Worm (Caenorhabditis elegans) whole organism, young adult: ENCODE measurements around the gene str-199.

Source experiments
- B0019.2 ChIP-seq: fragments of 200-800 bp; sonication (Bioruptor generic); conservative IDR thresholded peaks from 2 replicates; pipeline ENCODE4 v1.3.6; 2022; ENCODE audit warnings: missing genetic modification reagents, missing genetic modification characterization, missing compliant biosample characterization
- B0336.3 ChIP-seq: fragments of 200-800 bp; sonication (Bioruptor generic); IDR thresholded peaks from 2 replicates; pipeline ENCODE4 v1.3.6; 2022; ENCODE audit warnings: missing genetic modification characterization, missing compliant biosample characterization
- D2030.7 ChIP-seq: fragments of 200-800 bp; sonication (Bioruptor generic); IDR thresholded peaks from 2 replicates; pipeline ENCODE4 v1.3.6; 2022; ENCODE audit warnings: missing genetic modification reagents, missing genetic modification characterization, missing compliant biosample characterization
- F22D6.2 ChIP-seq: sonication (generic microtip); optimal IDR thresholded peaks from 2 replicates; lab custom pipeline; 2016; ENCODE audit warnings: mild to moderate bottlenecking, missing genetic modification characterization, missing compliant biosample characterization
- F39B2.1 ChIP-seq: fragments of 200-800 bp; sonication (Bioruptor generic); IDR thresholded peaks from 2 replicates; pipeline ENCODE4 v1.3.6; 2022; ENCODE audit warnings: missing genetic modification reagents, missing genetic modification characterization, missing compliant biosample characterization
- F49E8.2 ChIP-seq: sonication (generic microtip); optimal IDR thresholded peaks from 3 replicates; lab custom pipeline; 2017; ENCODE audit warnings: missing genetic modification characterization, mild to moderate bottlenecking, missing compliant biosample characterization, antibody characterized with exemption, moderate library complexity; ENCODE audit not compliant: insufficient read depth
- F52B5.7 ChIP-seq: sonication (generic microtip); optimal IDR thresholded peaks from 2 replicates; lab custom pipeline; 2016; ENCODE audit warnings: mild to moderate bottlenecking, missing genetic modification characterization, missing compliant biosample characterization
- F55B11.4 ChIP-seq: sonication (generic microtip); optimal IDR thresholded peaks from 2 replicates; lab custom pipeline; 2016; ENCODE audit warnings: missing compliant biosample characterization, missing genetic modification characterization, borderline replicate concordance; ENCODE audit not compliant: insufficient read depth
- K11D2.4 ChIP-seq: fragments of 200-800 bp; sonication (Bioruptor generic); IDR thresholded peaks from 2 replicates; pipeline ENCODE4 v1.3.6; 2022; ENCODE audit warnings: missing genetic modification reagents, missing genetic modification characterization, missing compliant biosample characterization
- K12H6.12 ChIP-seq: fragments of 200-800 bp; sonication (Bioruptor generic); optimal IDR thresholded peaks from 2 replicates; lab custom pipeline; 2018; ENCODE audit warnings: mild to moderate bottlenecking, missing genetic modification characterization, missing compliant biosample characterization
- T26A5.8 ChIP-seq: sonication (generic microtip); optimal IDR thresholded peaks from 2 replicates; lab custom pipeline; 2016; ENCODE audit warnings: missing genetic modification characterization, missing compliant biosample characterization
- Y79H2A.3 ChIP-seq: fragments of 200-800 bp; sonication (Bioruptor generic); conservative IDR thresholded peaks from 2 replicates; pipeline ENCODE4 v1.3.6; 2022; ENCODE audit warnings: missing genetic modification reagents, missing genetic modification characterization, missing compliant biosample characterization
- ZK185.1 ChIP-seq: sonication (generic microtip); optimal IDR thresholded peaks from 2 replicates; lab custom pipeline; 2016; ENCODE audit warnings: mild to moderate bottlenecking, missing genetic modification characterization, missing compliant biosample characterization; ENCODE audit not compliant: poor library complexity, severe bottlenecking
- attf-3 ChIP-seq: fragments of 200-800 bp; sonication (Bioruptor generic); conservative IDR thresholded peaks from 2 replicates; pipeline ENCODE4 v1.3.6; 2022; ENCODE audit warnings: missing genetic modification reagents, missing genetic modification characterization, missing compliant biosample characterization
- bed-1 ChIP-seq: fragments of 200-800 bp; sonication (Bioruptor generic); IDR thresholded peaks from 2 replicates; pipeline ENCODE4 v1.3.6; 2022; ENCODE audit warnings: missing genetic modification reagents, missing genetic modification characterization, missing compliant biosample characterization
- bed-2 ChIP-seq: fragments of 200-800 bp; sonication (Bioruptor generic); IDR thresholded peaks from 2 replicates; pipeline ENCODE4 v1.3.6; 2022; ENCODE audit warnings: missing genetic modification reagents, missing genetic modification characterization, missing compliant biosample characterization
- ceh-27 ChIP-seq: fragments of 200-800 bp; sonication (Bioruptor generic); optimal IDR thresholded peaks from 2 replicates; lab custom pipeline; 2018; ENCODE audit warnings: mild to moderate bottlenecking, missing genetic modification characterization, moderate library complexity, missing compliant biosample characterization
- ceh-40 ChIP-seq: fragments of 200-800 bp; sonication (Bioruptor generic); IDR thresholded peaks from 2 replicates; pipeline ENCODE4 v1.3.6; 2022; ENCODE audit warnings: missing genetic modification characterization, missing compliant biosample characterization
- dox-1 ChIP-seq: fragments of 200-800 bp; sonication (Bioruptor generic); IDR thresholded peaks from 2 replicates; pipeline ENCODE4 v1.3.6; 2022; ENCODE audit warnings: missing genetic modification reagents, missing genetic modification characterization, missing compliant biosample characterization
- dpff-1 ChIP-seq: sonication (generic microtip); optimal IDR thresholded peaks from 2 replicates; lab custom pipeline; 2017; ENCODE audit warnings: mild to moderate bottlenecking, missing genetic modification characterization, missing compliant biosample characterization
- egl-44 ChIP-seq: fragments of 200-800 bp; sonication (Bioruptor generic); IDR thresholded peaks from 2 replicates; pipeline ENCODE4 v1.3.6; 2022; ENCODE audit warnings: missing genetic modification reagents, missing genetic modification characterization, missing compliant biosample characterization
- hlh-12 ChIP-seq: sonication (generic microtip); optimal IDR thresholded peaks from 2 replicates; lab custom pipeline; 2016; ENCODE audit warnings: missing genetic modification characterization, missing compliant biosample characterization
- hlh-26 ChIP-seq: fragments of 200-800 bp; sonication (Bioruptor generic); conservative IDR thresholded peaks from 2 replicates; pipeline ENCODE4 v1.3.6; 2022; ENCODE audit warnings: missing genetic modification reagents, missing genetic modification characterization, missing compliant biosample characterization
- lin-35 ChIP-seq, 3 experiments: fragments of 150-350 bp in 2 of 3; sonication (generic microtip) in 1 of 3; optimal IDR thresholded peaks; 2 replicates each; lab custom pipeline; 2014 to 2018; ENCODE audit warnings: missing biosample characterization in 3 of 3, missing genetic modification characterization in 3 of 3, missing genetic modification reagents in 3 of 3
- lin-54 ChIP-seq: fragments of 200-800 bp; sonication (Bioruptor generic); optimal IDR thresholded peaks from 2 replicates; lab custom pipeline; 2018; ENCODE audit warnings: mild to moderate bottlenecking, missing genetic modification characterization, missing compliant biosample characterization
- lsy-27 ChIP-seq: sonication (generic microtip); optimal IDR thresholded peaks from 2 replicates; lab custom pipeline; 2017; ENCODE audit warnings: missing genetic modification characterization, mild to moderate bottlenecking, missing compliant biosample characterization, antibody characterized with exemption, missing genotype, borderline replicate concordance; ENCODE audit not compliant: insufficient read depth
- madf-10 ChIP-seq: sonication (generic microtip); optimal IDR thresholded peaks from 2 replicates; lab custom pipeline; 2016; ENCODE audit warnings: mild to moderate bottlenecking, missing genetic modification characterization, missing compliant biosample characterization
- madf-3 ChIP-seq: fragments of 200-800 bp; sonication (Bioruptor generic); IDR thresholded peaks from 2 replicates; pipeline ENCODE4 v1.3.6; 2022; ENCODE audit warnings: missing genetic modification reagents, missing genetic modification characterization, missing compliant biosample characterization
- nhr-120 ChIP-seq: fragments of 200-800 bp; sonication (Bioruptor generic); IDR thresholded peaks from 2 replicates; pipeline ENCODE4 v1.3.6; 2022; ENCODE audit warnings: missing genetic modification characterization, missing compliant biosample characterization
- nhr-179 ChIP-seq: sonication (generic microtip); optimal IDR thresholded peaks from 2 replicates; lab custom pipeline; 2016; ENCODE audit warnings: mild to moderate bottlenecking, missing genetic modification characterization, missing compliant biosample characterization
- nhr-80 ChIP-seq: sonication (generic microtip); optimal IDR thresholded peaks from 2 replicates; lab custom pipeline; 2016; ENCODE audit warnings: missing genetic modification characterization, missing compliant biosample characterization
- rec-8 ChIP-seq, 2 experiments: sonication (generic microtip); optimal IDR thresholded peaks; 2 replicates each; lab custom pipeline; 2016; ENCODE audit warnings: mild to moderate bottlenecking in 2 of 2, missing genetic modification characterization in 2 of 2, missing genetic modification reagents in 2 of 2, missing genotype in 2 of 2, missing biosample characterization in 1 of 2, missing compliant biosample characterization in 1 of 2, moderate library complexity in 1 of 2
- rpc-1 ChIP-seq, 2 experiments: fragments of 150-350 bp in 1 of 2; sonication (generic microtip) in 1 of 2; optimal IDR thresholded peaks; 2 replicates each; lab custom pipeline; 2014 to 2018; ENCODE audit warnings: missing biosample characterization in 1 of 2, missing genetic modification characterization in 1 of 2, missing genetic modification reagents in 1 of 2, missing genotype in 1 of 2
- sdz-38 ChIP-seq: sonication (generic microtip); optimal IDR thresholded peaks from 2 replicates; lab custom pipeline; 2016; ENCODE audit warnings: missing genotype, missing genetic modification characterization, missing compliant biosample characterization
- sea-2 ChIP-seq: fragments of 200-800 bp; sonication (Bioruptor generic); IDR thresholded peaks from 2 replicates; pipeline ENCODE4 v1.3.6; 2022; ENCODE audit warnings: missing genetic modification characterization, missing compliant biosample characterization
- sptf-2 ChIP-seq: fragments of 200-800 bp; sonication (Bioruptor generic); optimal IDR thresholded peaks from 2 replicates; lab custom pipeline; 2018; ENCODE audit warnings: mild to moderate bottlenecking, missing genetic modification characterization, missing compliant biosample characterization
- tbx-9 ChIP-seq: sonication (generic microtip); optimal IDR thresholded peaks from 2 replicates; lab custom pipeline; 2016; ENCODE audit warnings: borderline replicate concordance, missing genetic modification characterization, inconsistent platforms, missing compliant biosample characterization
- tlf-1 ChIP-seq: fragments of 200-800 bp; sonication (Bioruptor generic); optimal IDR thresholded peaks from 2 replicates; lab custom pipeline; 2018; ENCODE audit warnings: mild to moderate bottlenecking, missing genetic modification characterization, missing compliant biosample characterization
- unc-62 ChIP-seq: fragments of 150-350 bp; optimal IDR thresholded peaks from 2 replicates; lab custom pipeline; 2014; ENCODE audit warnings: missing biosample characterization, missing genetic modification reagents, missing genetic modification characterization
- xnd-1 ChIP-seq: sonication (generic microtip); optimal IDR thresholded peaks from 2 replicates; lab custom pipeline; 2016; ENCODE audit warnings: missing genotype, missing genetic modification reagents, missing genetic modification characterization, missing compliant biosample characterization
- zfh-2 ChIP-seq: fragments of 200-800 bp; sonication (Bioruptor generic); conservative IDR thresholded peaks from 2 replicates; pipeline ENCODE4 v1.3.6; 2022; ENCODE audit warnings: missing genetic modification reagents, missing genetic modification characterization, missing compliant biosample characterization
- ztf-25 ChIP-seq: fragments of 200-800 bp; sonication (Bioruptor generic); IDR thresholded peaks from 2 replicates; pipeline ENCODE4 v1.3.6; 2022; ENCODE audit warnings: missing genetic modification reagents, missing genetic modification characterization, missing compliant biosample characterization
- ztf-26 ChIP-seq: sonication (generic microtip); optimal IDR thresholded peaks from 2 replicates; lab custom pipeline; 2017; ENCODE audit warnings: missing genetic modification characterization, missing compliant biosample characterization
- ztf-28 ChIP-seq: fragments of 200-800 bp; sonication (Bioruptor generic); IDR thresholded peaks from 2 replicates; pipeline ENCODE4 v1.3.6; 2022; ENCODE audit warnings: missing genetic modification reagents, missing genetic modification characterization, missing compliant biosample characterization
- ztf-3 ChIP-seq: fragments of 200-800 bp; sonication (Bioruptor generic); optimal IDR thresholded peaks from 2 replicates; lab custom pipeline; 2018; ENCODE audit warnings: mild to moderate bottlenecking, missing genetic modification characterization, missing compliant biosample characterization

str-199 gene

DNA sequence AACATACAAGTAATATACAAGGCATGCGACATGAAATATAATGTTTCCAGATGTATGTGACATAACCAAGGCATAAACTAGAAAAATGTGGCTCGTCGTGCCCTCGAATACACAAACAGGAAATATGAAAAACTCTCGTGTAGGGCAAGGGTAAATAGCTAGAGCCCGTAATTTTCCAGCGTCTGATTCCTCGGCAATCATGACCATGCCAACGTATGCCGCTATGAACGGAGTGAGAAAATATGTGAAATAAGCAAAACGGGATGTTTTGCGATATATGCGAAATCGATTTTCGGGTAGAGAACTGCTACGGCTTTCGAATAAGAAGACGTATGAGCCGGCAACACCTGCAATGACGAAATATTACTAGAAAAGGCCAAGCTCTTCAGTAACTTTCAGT, 35.1 kb upstream of the str-199 start, which contains the start of gene scl-25:
scl-25 (plus strand) TSS at position 301 of the 400 bp plus-strand sequence.
- TF ChIP-seq ztf-26 (tag; lab: Kevin White, UChicago): no peak
- no peak for TF ChIP-seq dpff-1
- no peak for TF ChIP-seq nhr-120 (GFP tag; lab: Robert Waterston, UW)
- TF ChIP-seq rec-8 (tag; optimal IDR thresholded peaks at IDR 0.05; lab: Kevin White, UChicago): no peak
- TF ChIP-seq nhr-179 (tag; lab: Kevin White, UChicago): no peak
- TF ChIP-seq lin-35 (GFP tag; optimal IDR thresholded peaks at IDR 0.05; lab: Kevin White, UChicago): no peak
- TF ChIP-seq unc-62 (GFP tag; lab: Kevin White, UChicago): no peak
- TF ChIP-seq F49E8.2 (tag; lab: Kevin White, UChicago): no peak
- TF ChIP-seq xnd-1: no peak
- TF ChIP-seq, all 124 proteins: peak for 0

DNA sequence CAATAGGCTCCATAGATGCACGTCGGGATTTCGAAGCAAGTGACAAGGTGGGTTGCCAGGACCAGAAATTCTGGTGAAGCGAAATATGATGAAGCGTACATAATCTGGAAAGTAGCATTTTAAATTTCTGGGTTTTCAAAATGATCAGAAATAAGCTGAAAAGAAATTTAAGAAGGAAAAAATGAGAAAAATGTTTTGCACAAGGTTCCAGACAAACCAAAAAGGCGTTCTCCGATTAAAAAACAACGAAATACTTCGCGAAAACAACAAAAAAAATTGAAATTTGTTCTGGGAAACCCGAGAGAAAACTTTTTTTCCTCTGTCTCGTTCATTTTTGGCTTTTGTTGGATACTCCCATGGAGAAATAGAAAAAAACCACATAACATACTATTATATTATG, 33.0 kb upstream of the str-199 start, which contains the start of gene srh-252:
srh-252 (minus strand) TSS at position 101 of the 400 bp plus-strand sequence.
- TF ChIP-seq ztf-28 (GFP tag; lab: Robert Waterston, UW) (no peak), ztf-25 (no peak), nhr-80 (tag; lab: Kevin White, UChicago) (no peak), bed-2 (GFP tag; lab: Robert Waterston, UW) (no peak), tbx-9 (no peak), bed-1 (no peak)

DNA sequence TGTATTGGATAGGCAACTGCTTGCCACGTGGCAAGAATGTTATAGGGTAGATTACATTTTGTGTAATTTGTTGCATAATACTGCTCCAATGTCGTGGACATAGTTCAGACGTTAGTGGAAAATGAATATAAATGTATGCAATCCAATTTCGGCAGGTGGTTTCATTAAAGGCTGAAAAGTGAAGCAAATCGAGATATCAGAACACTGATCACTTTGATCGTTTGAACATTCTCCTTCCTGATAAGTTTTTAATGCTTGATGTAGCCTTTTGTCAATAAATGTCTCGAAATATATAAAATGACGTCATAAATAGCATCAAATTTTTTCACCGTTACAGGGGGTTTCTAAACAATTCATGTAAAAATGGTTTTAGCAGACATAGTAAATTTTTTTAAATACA, 30.0 kb upstream of the str-199 start, which contains the start of gene srh-109:
srh-109 (minus strand) TSS at position 101 of the 400 bp plus-strand sequence.
- TF ChIP-seq hlh-26 (GFP tag; lab: Robert Waterston, UW) (no peak), Y79H2A.3 (GFP tag; lab: Robert Waterston, UW) (no peak), F55B11.4 (tag; lab: Kevin White, UChicago) (no peak), ZK185.1 (tag; lab: Kevin White, UChicago) (no peak), rpc-1 (optimal IDR thresholded peaks at IDR 0.05; lab: Kevin White, UChicago) (no peak), rpc-1 (tag; optimal IDR thresholded peaks at IDR 0.05; lab: Kevin White, UChicago) (no peak), ztf-3 (GFP tag; lab: Kevin White, UChicago) (no peak), sea-2 (GFP tag; lab: Robert Waterston, UW) (no peak), nhr-179 (tag; lab: Kevin White, UChicago) (no peak), K12H6.12 (tag; lab: Kevin White, UChicago) (no peak), lsy-27 (no peak), attf-3 (GFP tag; lab: Robert Waterston, UW) (no peak), sptf-2 (no peak), ceh-40 (GFP tag; lab: Robert Waterston, UW) (no peak), rec-8 (tag; optimal IDR thresholded peaks at IDR 0.05; lab: Kevin White, UChicago) (no peak), zfh-2 (GFP tag; lab: Robert Waterston, UW) (no peak), B0019.2 (GFP tag; lab: Robert Waterston, UW) (no peak), hlh-12 (tag; lab: Kevin White, UChicago) (no peak), D2030.7 (GFP tag; lab: Robert Waterston, UW) (no peak)

DNA sequence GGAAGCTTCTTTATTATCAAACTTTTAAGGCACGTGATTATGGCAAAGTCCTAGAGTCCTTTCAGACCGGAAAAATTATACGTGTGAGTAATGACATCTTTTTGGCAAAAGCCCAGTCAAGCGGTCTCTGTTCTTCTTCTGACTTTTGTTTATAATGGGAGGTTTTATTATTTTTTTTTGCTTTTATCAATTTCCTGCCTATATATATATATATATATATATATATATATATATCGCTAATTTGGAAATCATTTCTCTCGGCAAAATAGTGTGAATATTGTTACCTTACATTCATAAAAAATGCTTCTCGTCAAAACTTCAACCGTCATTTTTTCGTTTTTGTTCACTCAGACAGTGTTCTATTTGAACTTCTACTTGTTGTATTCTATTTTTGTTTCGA, 27.4 kb upstream of the str-199 start, which contains the start of gene srbc-62:
srbc-62 (plus strand) TSS at position 301 of the 400 bp plus-strand sequence.
- no peak for TF ChIP-seq lin-54 (GFP tag; lab: Kevin White, UChicago)
- TF ChIP-seq ceh-27 (GFP tag; lab: Kevin White, UChicago): no peak
- no peak for TF ChIP-seq egl-44 (GFP tag; lab: Robert Waterston, UW)
- TF ChIP-seq K11D2.4 (GFP tag; lab: Robert Waterston, UW): no peak
- TF ChIP-seq F22D6.2 (tag; lab: Kevin White, UChicago): no peak
- TF ChIP-seq T26A5.8: no peak
- TF ChIP-seq madf-3 (GFP tag; lab: Robert Waterston, UW): no peak
- no peak for TF ChIP-seq hlh-26 (GFP tag; lab: Robert Waterston, UW)
- TF ChIP-seq sdz-38 (tag; lab: Kevin White, UChicago): no peak
- no peak for TF ChIP-seq F52B5.7
- no peak for TF ChIP-seq F39B2.1 (GFP tag; lab: Robert Waterston, UW)
- no peak for TF ChIP-seq rpc-1 (optimal IDR thresholded peaks at IDR 0.05; lab: Kevin White, UChicago)
- no peak for TF ChIP-seq rpc-1 (tag; optimal IDR thresholded peaks at IDR 0.05; lab: Kevin White, UChicago)
- TF ChIP-seq tlf-1 (GFP tag; lab: Kevin White, UChicago): no peak
- no peak for TF ChIP-seq madf-10 (tag; lab: Kevin White, UChicago)
- TF ChIP-seq dox-1: no peak
- no peak for TF ChIP-seq B0336.3 (GFP tag; lab: Robert Waterston, UW)
